Worm (Caenorhabditis elegans): ENCODE data around the gene cki-2.

DNA sequence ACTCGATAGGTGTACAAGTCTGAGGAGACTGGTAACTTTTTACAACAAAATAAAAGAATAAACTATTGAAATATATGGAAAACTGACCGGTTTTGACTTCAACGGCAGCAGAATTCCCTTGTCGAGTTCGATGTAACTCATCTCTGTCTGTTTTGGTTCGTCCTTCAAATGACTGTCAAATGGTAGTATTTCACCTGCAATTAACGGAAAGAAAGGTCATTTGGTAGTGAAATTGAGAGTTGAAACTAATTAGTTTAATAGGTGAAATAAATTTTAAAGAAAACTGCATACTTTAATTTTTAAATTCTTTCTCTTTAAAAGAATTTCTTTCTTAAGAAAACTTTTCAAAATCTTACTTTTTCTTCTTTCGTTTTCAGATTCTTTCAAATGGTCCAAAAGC is 47.0 kb upstream of the cki-2 start:
- TF ChIP-seq zip-5 (tag; optimal IDR thresholded peaks at IDR 0.05) (no peak), pat-9 (tag; optimal IDR thresholded peaks at IDR 0.05) (no peak), npax-4 (tag; optimal IDR thresholded peaks at IDR 0.05) (no peak), hlh-15 (tag; optimal IDR thresholded peaks at IDR 0.05) (no peak), sdc-2 (tag; optimal IDR thresholded peaks at IDR 0.05) (no peak), lin-11 (tag; optimal IDR thresholded peaks at IDR 0.05) (no peak), tbx-2 (tag; optimal IDR thresholded peaks at IDR 0.05) (no peak), rnt-1 (tag; optimal IDR thresholded peaks at IDR 0.05) (no peak), unc-86 (tag; optimal IDR thresholded peaks at IDR 0.05) (no peak), ama-1 (optimal IDR thresholded peaks at IDR 0.05) (no peak), unc-55 (GFP tag; optimal IDR thresholded peaks at IDR 0.05) (no peak), pha-2 (tag; optimal IDR thresholded peaks at IDR 0.05) (no peak), K09A11.1 (tag; optimal IDR thresholded peaks at IDR 0.05; ENCODE audit: insufficient read depth) (no peak), nhr-11 (tag; optimal IDR thresholded peaks at IDR 0.05) (no peak)
